Worm (Caenorhabditis elegans) whole organism, mixed stage, embryonic: Measurements from ENCODE around the gene jmjd-4.
A peak's percentile ranks its signal among the peaks of the same experiment; 100 is the strongest.

Experiments used
- M03D4.4 ChIP-seq: sonication (generic microtip); optimal IDR thresholded peaks from 2 replicates; lab custom pipeline; 2017; ENCODE audit warnings: mild to moderate bottlenecking, missing genetic modification characterization, missing compliant biosample characterization
- bed-3 ChIP-seq: fragments of 200-800 bp; sonication (Bioruptor generic); optimal IDR thresholded peaks from 3 replicates; lab custom pipeline; 2018; ENCODE audit warnings: mild to moderate bottlenecking, missing genetic modification characterization, moderate library complexity, missing compliant biosample characterization
- blmp-1 ChIP-seq: fragments of 150-350 bp; optimal IDR thresholded peaks from 2 replicates; lab custom pipeline; 2014; ENCODE audit warnings: missing biosample characterization, missing genetic modification characterization
- ceh-39 ChIP-seq: fragments of 150-350 bp; optimal IDR thresholded peaks from 2 replicates; lab custom pipeline; 2014; ENCODE audit warnings: missing biosample characterization, missing genetic modification characterization
- ceh-83 ChIP-seq: fragments of 200-800 bp; sonication (Bioruptor generic); optimal IDR thresholded peaks from 2 replicates; lab custom pipeline; 2018; ENCODE audit warnings: mild to moderate bottlenecking, missing genetic modification characterization, missing compliant biosample characterization
- ces-1 ChIP-seq: fragments of 150-350 bp; optimal IDR thresholded peaks from 2 replicates; lab custom pipeline; 2014; ENCODE audit warnings: missing biosample characterization, missing genetic modification reagents, missing genetic modification characterization
- cnd-1 ChIP-seq: fragments of 200-800 bp; sonication (Bioruptor generic); optimal IDR thresholded peaks from 2 replicates; lab custom pipeline; 2018; ENCODE audit warnings: mild to moderate bottlenecking, missing genetic modification characterization, missing compliant biosample characterization
- drap-1 ChIP-seq: fragments of 200-800 bp; sonication (Bioruptor generic); optimal IDR thresholded peaks from 3 replicates; lab custom pipeline; 2018; ENCODE audit warnings: mild to moderate bottlenecking, missing genetic modification characterization, missing compliant biosample characterization
- elt-1 ChIP-seq: sonication (generic microtip); optimal IDR thresholded peaks from 2 replicates; lab custom pipeline; 2017; ENCODE audit warnings: missing genetic modification characterization, mild to moderate bottlenecking, missing compliant biosample characterization, antibody characterized with exemption, moderate library complexity, borderline replicate concordance; ENCODE audit not compliant: insufficient read depth
- elt-3 ChIP-seq: fragments of 150-350 bp; optimal IDR thresholded peaks from 2 replicates; lab custom pipeline; 2014; ENCODE audit warnings: missing biosample characterization, missing genetic modification characterization
- flh-1 ChIP-seq: fragments of 200-800 bp; sonication (Bioruptor generic); optimal IDR thresholded peaks from 2 replicates; lab custom pipeline; 2018; ENCODE audit warnings: mild to moderate bottlenecking, missing genetic modification characterization, moderate library complexity, missing compliant biosample characterization
- ham-2 ChIP-seq: fragments of 200-800 bp; sonication (Bioruptor generic); optimal IDR thresholded peaks from 2 replicates; lab custom pipeline; 2018; ENCODE audit warnings: mild to moderate bottlenecking, missing genetic modification characterization, missing compliant biosample characterization
- hlh-1 ChIP-seq: fragments of 150-350 bp; optimal IDR thresholded peaks from 2 replicates; lab custom pipeline; 2014; ENCODE audit warnings: missing biosample characterization, missing genetic modification reagents, missing genetic modification characterization
- lin-13 ChIP-seq: fragments of 150-350 bp; optimal IDR thresholded peaks from 2 replicates; lab custom pipeline; 2014; ENCODE audit warnings: missing biosample characterization, missing genetic modification characterization
- lin-32 ChIP-seq: fragments of 200-800 bp; sonication (Bioruptor generic); optimal IDR thresholded peaks from 2 replicates; lab custom pipeline; 2018; ENCODE audit warnings: mild to moderate bottlenecking, missing genetic modification characterization, missing compliant biosample characterization
- lsy-2 ChIP-seq: fragments of 150-350 bp; optimal IDR thresholded peaks from 2 replicates; lab custom pipeline; 2014; ENCODE audit warnings: missing biosample characterization, missing genetic modification characterization
- mab-5 ChIP-seq: fragments of 150-350 bp; optimal IDR thresholded peaks from 2 replicates; lab custom pipeline; 2014; ENCODE audit warnings: missing biosample characterization, missing genetic modification characterization
- mep-1 ChIP-seq: fragments of 150-350 bp; optimal IDR thresholded peaks from 2 replicates; lab custom pipeline; 2017; ENCODE audit warnings: missing biosample characterization, missing genetic modification reagents, missing genetic modification characterization, inconsistent platforms
- mls-2 ChIP-seq: sonication (generic microtip); optimal IDR thresholded peaks from 2 replicates; lab custom pipeline; 2016; ENCODE audit warnings: mild to moderate bottlenecking, missing genetic modification characterization, moderate library complexity, missing compliant biosample characterization
- nhr-12 ChIP-seq: fragments of 150-350 bp; optimal IDR thresholded peaks from 2 replicates; lab custom pipeline; 2014; ENCODE audit warnings: missing biosample characterization, missing genetic modification characterization
- nhr-2 ChIP-seq: fragments of 150-350 bp; optimal IDR thresholded peaks from 2 replicates; lab custom pipeline; 2014; ENCODE audit warnings: missing biosample characterization, missing genetic modification characterization
- nhr-237 ChIP-seq: fragments of 150-350 bp; optimal IDR thresholded peaks from 2 replicates; lab custom pipeline; 2014; ENCODE audit warnings: missing biosample characterization, missing genetic modification characterization
- nhr-28 ChIP-seq: fragments of 150-350 bp; optimal IDR thresholded peaks from 2 replicates; lab custom pipeline; 2014; ENCODE audit warnings: missing biosample characterization, missing genetic modification characterization
- nhr-76 ChIP-seq: sonication (generic microtip); optimal IDR thresholded peaks from 2 replicates; lab custom pipeline; 2017; ENCODE audit warnings: missing biosample characterization, missing genetic modification characterization
- pha-4 ChIP-seq: fragments of 150-350 bp; optimal IDR thresholded peaks from 2 replicates; lab custom pipeline; 2018; ENCODE audit warnings: missing biosample characterization, missing genetic modification reagents, missing genetic modification characterization
- sem-2 ChIP-seq: fragments of 200-800 bp; sonication (Bioruptor generic); optimal IDR thresholded peaks from 2 replicates; lab custom pipeline; 2018; ENCODE audit warnings: mild to moderate bottlenecking, missing genetic modification characterization, missing compliant biosample characterization
- snpc-4 ChIP-seq: fragments of 150-350 bp; optimal IDR thresholded peaks from 2 replicates; lab custom pipeline; 2014; ENCODE audit warnings: missing biosample characterization, missing genetic modification characterization
- sptf-1 ChIP-seq: sonication (generic microtip); optimal IDR thresholded peaks from 2 replicates; lab custom pipeline; 2017; ENCODE audit warnings: mild to moderate bottlenecking, missing genetic modification characterization, moderate library complexity, missing compliant biosample characterization
- tbx-8 ChIP-seq: fragments of 200-800 bp; sonication (Bioruptor generic); optimal IDR thresholded peaks from 2 replicates; lab custom pipeline; 2018; ENCODE audit warnings: mild to moderate bottlenecking, missing genetic modification characterization, moderate library complexity, missing compliant biosample characterization
- unc-120 ChIP-seq: sonication (generic microtip); optimal IDR thresholded peaks from 2 replicates; lab custom pipeline; 2017; ENCODE audit warnings: missing genetic modification characterization, missing compliant biosample characterization; ENCODE audit not compliant: poor library complexity, severe bottlenecking
- unc-39 ChIP-seq: fragments of 150-350 bp; optimal IDR thresholded peaks from 2 replicates; lab custom pipeline; 2014; ENCODE audit warnings: missing biosample characterization, missing genetic modification characterization
- unc-62 ChIP-seq: fragments of 150-350 bp; optimal IDR thresholded peaks from 2 replicates; lab custom pipeline; 2014; ENCODE audit warnings: missing biosample characterization, missing genetic modification reagents, missing genetic modification characterization
- zip-8 ChIP-seq: fragments of 150-350 bp; optimal IDR thresholded peaks from 2 replicates; lab custom pipeline; 2014; ENCODE audit warnings: missing biosample characterization, missing genetic modification characterization
- ztf-11 ChIP-seq: fragments of 150-350 bp; optimal IDR thresholded peaks from 2 replicates; lab custom pipeline; 2014; ENCODE audit warnings: missing biosample characterization, missing genetic modification characterization

The jmjd-4 gene

ce11 chrIII:10333961-10334542, at the start of gene jmjd-4, which contains the start of gene mev-1:
Gene jmjd-4 (minus strand): TSS chrIII:10334018.
Gene mev-1 (plus strand): TSS chrIII:10334277.
- TF ChIP-seq unc-120 (tag; lab: Kevin White, UChicago) (no peak), bed-3 (GFP tag; lab: Kevin White, UChicago) (no peak), mls-2 (tag; lab: Kevin White, UChicago) (peak; percentile 42), elt-1 (no peak), lin-13 (tag; lab: Kevin White, UChicago) (peak; percentile 67), snpc-4 (tag; lab: Kevin White, UChicago) (no peak), nhr-237 (peak; percentile 28), drap-1 (GFP tag; lab: Kevin White, UChicago) (peak; percentile 5), ceh-39 (no peak), M03D4.4 (tag; lab: Kevin White, UChicago) (peak; percentile 65), zip-8 (no peak), mab-5 (peak; percentile 8), pha-4 (tag; lab: Kevin White, UChicago) (peak; percentile 72), sptf-1 (peak; percentile 76), unc-39 (tag; lab: Kevin White, UChicago) (no peak), ces-1 (GFP tag; lab: Kevin White, UChicago) (peak; percentile 3), hlh-1 (tag; lab: Kevin White, UChicago) (peak; percentile 73), ztf-11 (tag; lab: Kevin White, UChicago) (peak; percentile 17), mep-1 (tag; lab: Kevin White, UChicago) (peak; percentile 61), lsy-2 (tag; lab: Kevin White, UChicago) (peak; percentile 75), nhr-76 (no peak), cnd-1 (tag; lab: Kevin White, UChicago) (no peak)
- TF ChIP-seq, all 35 proteins: peak for 13

ce11 chrIII:10381473-10381872, 47.7 kb upstream of the jmjd-4 start, which contains the start of gene C38H2.2:
Gene C38H2.2 (plus strand): TSS chrIII:10381773.
- TF ChIP-seq ces-1 (GFP tag; lab: Kevin White, UChicago), result no peak
- TF ChIP-seq elt-3 (tag; lab: Kevin White, UChicago), result no peak
- no peak for TF ChIP-seq mab-5
- TF ChIP-seq snpc-4 (tag; lab: Kevin White, UChicago), result no peak
- TF ChIP-seq elt-1, result no peak
- TF ChIP-seq unc-62 (GFP tag; lab: Kevin White, UChicago), result no peak
- TF ChIP-seq nhr-28 (tag; lab: Kevin White, UChicago), result no peak

ce11 chrIII:10380640-10381039, 46.8 kb upstream of the jmjd-4 start:
- TF ChIP-seq lin-32 (GFP tag; lab: Kevin White, UChicago) (no peak), unc-120 (tag; lab: Kevin White, UChicago) (peak; percentile 8), tbx-8 (GFP tag; lab: Kevin White, UChicago) (no peak), hlh-1 (tag; lab: Kevin White, UChicago) (no peak), blmp-1 (no peak), unc-62 (GFP tag; lab: Kevin White, UChicago) (no peak), sem-2 (GFP tag; lab: Kevin White, UChicago) (no peak), nhr-237 (peak; percentile 0), mls-2 (tag; lab: Kevin White, UChicago) (no peak), elt-1 (no peak), ces-1 (GFP tag; lab: Kevin White, UChicago) (peak; percentile 57), ceh-83 (GFP tag; lab: Kevin White, UChicago) (no peak), mab-5 (no peak), drap-1 (GFP tag; lab: Kevin White, UChicago) (no peak), elt-3 (tag; lab: Kevin White, UChicago) (no peak), nhr-28 (tag; lab: Kevin White, UChicago) (no peak), nhr-12 (tag; lab: Kevin White, UChicago) (no peak), zip-8 (no peak), ztf-11 (tag; lab: Kevin White, UChicago) (no peak)

- no peak for TF ChIP-seq nhr-76
- TF ChIP-seq ces-1 (GFP tag; lab: Kevin White, UChicago), result no peak
- no peak for TF ChIP-seq nhr-237
- TF ChIP-seq ham-2 (GFP tag; lab: Kevin White, UChicago), result no peak
- TF ChIP-seq mab-5, result no peak
- TF ChIP-seq bed-3 (GFP tag; lab: Kevin White, UChicago), result no peak
- TF ChIP-seq lin-13 (tag; lab: Kevin White, UChicago), result no peak
- TF ChIP-seq nhr-2 (tag; lab: Kevin White, UChicago), result no peak
- TF ChIP-seq flh-1 (GFP tag; lab: Kevin White, UChicago), result no peak
These were observed 45.8 kb upstream of the jmjd-4 start for ce11 chrIII:10379632-10380031.
